Fruit fly (Drosophila melanogaster) whole organism, larva: ENCODE data around the gene Ns4.
A peak's percentile ranks its signal among the peaks of the same experiment; 100 is the strongest.

ENCODE experiments used
- noc ChIP-seq: fragments of 200-800 bp; sonication (Bioruptor generic); optimal IDR thresholded peaks from 3 replicates; lab custom pipeline; 2019; ENCODE audit warnings: missing biosample characterization, mild to moderate bottlenecking, missing genetic modification characterization, moderate library complexity

Ns4 gene

DNA sequence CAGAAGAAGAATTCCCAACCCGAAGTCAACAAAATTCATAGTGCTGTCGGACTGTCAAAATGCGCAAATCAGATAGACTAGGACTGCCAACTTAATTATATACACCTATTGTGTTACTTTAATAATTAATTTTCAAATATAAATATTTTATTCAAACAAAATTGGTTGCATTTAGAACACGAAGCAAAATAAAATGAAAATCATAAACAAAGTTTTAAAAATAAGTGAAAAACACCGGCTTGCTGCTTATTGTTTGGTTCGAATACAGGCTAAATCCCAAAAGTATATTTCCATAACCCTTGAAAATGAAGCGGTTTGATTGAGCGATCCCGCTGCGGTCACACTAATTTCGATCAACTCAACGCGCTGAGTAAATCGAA lies 5.5 kb downstream of the Ns4 start, which contains the start of the genes Rhau and dia:
Rhau (minus strand) TSS at position 178 of the 380 bp plus-strand sequence.
dia (plus strand) TSS at position 337 of the 380 bp plus-strand sequence.
- peak; percentile 9 for TF ChIP-seq noc (tag; lab: Kevin White, UChicago)

DNA sequence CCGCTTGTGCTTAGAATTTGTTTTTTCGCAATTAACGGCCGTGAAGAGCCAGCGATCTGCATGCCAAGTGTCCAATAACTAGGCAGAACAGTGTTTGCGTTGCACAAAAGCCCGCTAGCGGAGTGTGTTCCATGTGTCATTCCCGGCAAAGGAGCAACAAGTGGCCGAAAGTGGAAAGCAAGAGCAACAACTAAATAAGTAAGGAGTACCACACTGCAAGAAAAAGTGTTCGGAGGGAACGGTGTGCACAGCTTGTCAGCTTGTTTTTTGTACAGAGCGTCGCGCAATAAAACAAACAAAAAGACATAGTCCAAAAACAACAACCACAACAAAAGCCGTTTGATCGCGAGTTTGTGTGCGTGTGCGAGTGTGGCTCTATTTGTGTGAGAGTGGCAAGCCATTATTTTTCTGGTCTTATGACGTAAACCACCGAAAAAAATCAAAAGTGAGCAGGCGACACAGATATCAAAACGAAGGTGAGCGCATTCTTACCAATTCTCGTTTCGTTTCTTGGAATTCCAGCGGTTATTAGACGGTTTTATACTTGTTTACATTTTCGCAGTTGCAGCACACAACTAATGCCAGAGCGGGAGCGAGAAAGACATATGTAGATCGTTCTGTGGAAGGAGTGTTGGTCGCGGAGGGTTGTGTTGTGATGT lies 6.0 kb downstream of the Ns4 start:
- peak; percentile 19 for TF ChIP-seq noc (tag; lab: Kevin White, UChicago)

DNA sequence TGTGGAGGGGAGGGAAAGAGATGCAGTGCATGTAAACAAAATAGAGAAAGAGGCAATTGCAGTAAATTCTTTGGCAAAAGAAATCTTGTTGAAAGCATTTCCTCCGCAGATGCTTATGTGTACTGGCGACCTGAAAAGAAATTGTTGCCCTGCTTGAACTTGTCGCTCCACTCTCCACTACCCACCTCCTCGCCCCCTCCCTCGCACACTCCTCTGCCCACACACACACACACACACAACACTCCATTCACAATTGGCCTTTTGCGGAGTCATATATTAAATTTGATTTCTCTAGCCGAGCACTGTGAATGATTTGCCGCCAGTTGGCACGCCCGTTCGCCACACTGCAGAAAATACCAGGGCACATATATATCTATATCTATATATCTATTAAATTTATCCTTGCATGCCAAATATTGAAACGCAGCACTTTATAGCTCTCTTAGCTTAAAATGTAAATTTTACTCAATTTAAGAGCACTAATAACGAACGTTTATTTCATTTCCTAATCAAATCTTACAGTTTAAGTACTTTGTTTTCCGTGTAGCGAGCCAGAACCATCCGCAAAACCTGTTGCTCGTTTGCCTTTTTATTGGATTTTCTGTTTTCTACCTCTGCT lies 6.7 kb downstream of the Ns4 start:
- peak; percentile 79 for TF ChIP-seq noc (tag; lab: Kevin White, UChicago)

DNA sequence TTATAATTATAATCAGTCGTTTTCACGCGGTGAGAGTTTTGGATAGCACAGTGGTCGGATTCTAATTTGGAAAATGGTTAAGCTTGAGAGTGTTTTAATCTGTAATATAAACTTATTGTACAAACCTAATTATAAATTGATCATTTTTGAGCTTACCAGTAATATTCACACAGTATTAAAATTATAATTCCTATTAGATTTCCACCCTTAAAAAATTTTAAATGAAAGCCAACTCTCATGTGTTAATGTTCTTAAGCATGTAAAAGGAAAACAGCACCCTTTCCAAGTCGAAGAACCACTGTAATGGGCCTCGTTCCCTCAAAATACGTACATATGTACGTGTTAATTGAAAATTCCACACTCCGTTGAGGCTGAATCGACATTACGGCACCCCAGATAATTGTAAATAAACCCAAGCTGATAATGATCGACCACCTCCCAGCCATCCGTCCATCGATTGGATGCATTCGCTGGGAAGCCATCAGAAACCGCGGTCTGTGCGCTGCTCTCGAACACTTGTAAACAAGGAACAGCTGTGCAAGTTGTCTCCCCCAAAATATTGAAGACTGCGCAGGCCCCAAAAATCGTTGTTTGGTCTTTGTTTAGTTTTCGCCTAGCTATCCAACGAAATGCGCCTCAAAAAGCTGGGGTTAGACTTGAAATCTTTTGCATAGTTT lies 7.7 kb downstream of the Ns4 start:
- TF ChIP-seq noc (tag; lab: Kevin White, UChicago), result peak; percentile 50

DNA sequence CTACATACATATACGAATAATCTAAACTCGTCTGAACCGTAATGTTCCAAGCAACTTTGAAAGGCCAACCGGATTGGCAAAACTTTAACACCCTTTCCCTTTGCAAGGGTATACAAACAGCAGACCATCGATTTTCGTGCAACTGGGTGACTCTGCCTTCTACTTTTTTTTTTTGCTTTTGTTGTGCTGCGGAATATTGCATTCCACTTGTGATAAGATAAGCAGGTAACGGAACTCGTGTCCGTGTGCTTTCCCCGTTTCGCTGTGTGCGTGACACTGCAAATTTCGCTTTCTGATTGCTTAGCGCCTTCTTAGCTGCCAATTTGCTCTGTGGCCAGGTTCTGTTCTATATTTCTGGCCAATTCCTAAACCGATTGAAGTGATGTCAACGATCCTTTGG lies 8.7 kb downstream of the Ns4 start:
- no peak for TF ChIP-seq noc (tag; lab: Kevin White, UChicago)

DNA sequence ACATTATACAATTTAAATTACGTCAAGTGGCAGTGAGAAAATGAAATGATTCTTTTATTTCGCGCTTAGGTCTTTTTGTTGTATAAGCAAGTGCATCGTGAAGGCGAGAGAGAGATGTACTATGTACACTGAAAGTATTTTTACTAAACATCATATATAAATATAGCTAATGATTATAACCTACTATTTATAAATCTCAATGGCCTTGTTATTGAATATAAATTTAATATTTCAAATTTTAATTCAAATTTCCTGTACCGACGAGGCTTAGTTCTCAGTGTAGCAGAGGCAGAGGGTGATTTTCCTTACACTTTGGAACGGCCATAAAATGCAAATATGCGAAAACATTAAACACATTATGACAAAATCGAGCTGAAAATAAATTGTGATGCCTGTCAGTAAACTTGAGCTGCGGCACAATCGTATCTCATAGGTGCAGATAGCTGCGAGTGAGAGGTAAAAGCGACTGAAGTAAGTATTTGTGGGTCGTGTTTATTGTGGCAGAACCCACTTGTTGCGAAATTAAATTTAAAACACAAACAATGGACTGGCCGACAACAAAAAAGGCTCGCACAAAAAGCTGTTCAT lies 9.8 kb downstream of the Ns4 start:
- TF ChIP-seq noc (tag; lab: Kevin White, UChicago), result peak; percentile 52

DNA sequence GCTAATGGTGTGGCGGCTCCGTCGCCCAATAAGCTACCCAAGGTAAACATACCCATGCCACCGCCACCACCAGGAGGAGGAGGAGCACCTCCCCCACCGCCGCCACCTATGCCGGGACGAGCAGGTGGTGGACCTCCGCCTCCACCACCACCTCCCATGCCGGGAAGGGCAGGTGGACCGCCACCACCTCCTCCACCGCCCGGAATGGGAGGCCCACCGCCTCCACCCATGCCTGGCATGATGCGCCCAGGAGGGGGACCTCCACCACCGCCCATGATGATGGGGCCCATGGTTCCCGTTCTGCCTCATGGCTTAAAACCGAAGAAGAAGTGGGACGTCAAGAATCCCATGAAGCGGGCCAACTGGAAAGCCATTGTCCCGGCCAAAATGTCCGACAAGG lies 12.4 kb downstream of the Ns4 start:
- TF ChIP-seq noc (tag; lab: Kevin White, UChicago), result no peak

DNA sequence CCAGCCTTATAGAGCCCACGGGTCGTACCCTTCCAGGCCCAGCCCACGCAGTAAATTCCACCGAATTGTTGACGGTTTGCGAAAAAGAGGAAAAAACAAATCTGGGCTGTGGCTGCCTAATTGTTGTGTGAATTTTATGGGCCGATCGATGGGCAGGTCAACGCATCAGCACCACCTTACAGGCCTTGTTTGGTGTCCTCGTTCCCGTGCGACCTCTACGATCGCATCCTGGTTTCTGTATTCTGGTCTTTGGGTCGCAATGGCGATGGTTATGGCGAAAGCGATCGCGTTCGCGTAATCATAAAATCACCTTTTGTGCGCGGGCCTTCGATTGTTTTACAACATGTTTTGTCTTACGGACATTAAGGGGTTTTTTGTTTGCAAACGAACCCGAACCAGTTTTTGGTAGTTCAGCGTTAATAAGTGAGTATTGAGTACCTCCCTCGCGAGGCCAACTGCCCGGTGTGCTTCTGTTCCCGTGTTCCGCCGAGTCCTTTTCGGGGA lies 16.3 kb downstream of the Ns4 start:
- no peak for TF ChIP-seq noc (tag; lab: Kevin White, UChicago)

DNA sequence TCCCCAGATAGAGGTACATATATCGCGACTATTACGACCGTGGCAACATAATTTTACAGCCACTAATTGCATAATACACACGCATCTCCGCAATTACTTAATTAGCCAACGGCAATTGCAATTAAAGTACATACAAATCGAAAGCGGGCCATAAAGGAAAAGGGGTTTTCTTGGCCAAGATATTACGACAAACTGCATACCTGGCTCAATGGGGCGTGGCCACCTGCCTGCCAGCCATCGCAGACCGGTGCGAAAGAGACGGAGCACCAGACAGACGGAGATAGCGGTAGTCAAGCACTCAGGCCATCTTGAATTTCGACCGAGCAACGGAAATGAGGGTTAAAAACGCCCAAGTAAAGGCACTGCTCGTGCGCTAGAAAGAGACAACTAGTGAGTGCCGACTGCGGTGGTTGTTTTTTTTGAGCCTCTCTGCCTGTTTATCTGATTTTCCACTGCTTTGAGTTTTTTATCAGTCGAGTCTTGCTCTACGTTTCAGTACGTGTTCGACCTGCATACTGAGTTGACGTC lies 18.0 kb downstream of the Ns4 start, which contains the start of gene cad:
cad (plus strand) TSS at position 490 of the 528 bp plus-strand sequence.
- TF ChIP-seq noc (tag; lab: Kevin White, UChicago), result peak; percentile 51

DNA sequence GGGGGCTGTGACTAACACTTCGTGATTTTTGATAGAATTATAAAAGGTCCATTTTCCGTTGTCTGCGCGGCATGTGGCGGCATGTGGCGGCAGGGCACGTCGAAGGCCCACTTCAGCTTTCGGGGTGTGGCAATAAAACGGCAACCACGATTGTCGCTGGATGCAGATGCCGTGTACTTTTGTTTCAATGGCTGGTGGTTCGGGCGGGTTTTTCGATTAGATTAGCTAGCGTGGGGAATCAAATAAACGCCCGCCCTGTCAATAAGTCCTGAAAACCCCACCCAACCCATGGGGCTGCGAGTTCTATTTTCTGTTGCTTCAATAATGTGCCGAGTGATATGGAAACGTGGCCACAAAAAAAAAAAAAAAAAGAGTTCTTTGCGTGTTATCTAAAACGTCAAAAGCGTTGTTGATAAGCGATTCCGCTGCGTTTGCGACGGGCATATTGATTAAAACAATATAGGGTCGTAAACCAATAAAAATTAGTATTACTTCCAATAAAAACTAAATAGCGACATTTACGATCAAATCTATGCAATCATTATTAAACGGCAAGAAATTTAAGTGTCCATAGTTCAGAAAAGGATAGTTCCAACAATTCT lies 21.3 kb downstream of the Ns4 start:
- peak; percentile 16 for TF ChIP-seq noc (tag; lab: Kevin White, UChicago)

DNA sequence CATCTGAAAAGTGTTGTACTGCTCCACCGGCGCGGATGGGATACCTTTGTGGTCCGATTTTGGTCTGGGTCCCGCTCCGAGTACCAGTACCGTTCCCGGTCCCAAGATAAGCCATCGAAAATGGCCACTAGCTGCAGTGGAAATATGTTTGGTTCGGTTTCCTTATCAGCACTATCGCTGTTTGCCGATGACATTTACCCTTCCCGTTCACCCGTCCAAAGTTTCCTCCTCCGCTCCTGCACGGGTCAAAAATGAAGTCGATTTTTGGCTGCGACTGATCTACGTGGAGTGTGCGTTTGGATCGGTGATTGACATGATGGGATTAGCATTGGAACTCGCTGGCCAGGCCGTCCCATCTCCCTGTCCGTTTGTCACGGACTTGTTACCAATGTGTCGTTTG lies 22.2 kb downstream of the Ns4 start:
- TF ChIP-seq noc (tag; lab: Kevin White, UChicago), result no peak

DNA sequence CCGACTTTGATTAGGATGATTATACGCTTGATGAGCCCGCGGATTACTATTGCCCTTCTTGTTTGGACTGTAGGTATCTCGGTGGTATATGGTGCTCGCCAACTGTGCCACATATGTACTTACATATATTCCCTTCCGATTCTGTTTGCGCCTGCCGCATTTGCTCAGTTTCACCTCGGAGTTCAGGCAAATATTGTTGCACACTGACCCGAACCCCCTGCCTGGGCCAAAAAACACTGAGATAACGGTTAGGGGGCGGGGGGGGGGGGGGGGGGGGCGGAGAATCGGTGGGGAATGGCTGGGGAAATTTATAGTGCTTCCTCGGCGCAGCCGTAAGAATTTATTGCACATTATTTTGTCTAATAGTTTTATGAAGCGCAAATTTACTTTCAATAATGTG lies 23.7 kb downstream of the Ns4 start:
- TF ChIP-seq noc (tag; lab: Kevin White, UChicago), result peak; percentile 53

DNA sequence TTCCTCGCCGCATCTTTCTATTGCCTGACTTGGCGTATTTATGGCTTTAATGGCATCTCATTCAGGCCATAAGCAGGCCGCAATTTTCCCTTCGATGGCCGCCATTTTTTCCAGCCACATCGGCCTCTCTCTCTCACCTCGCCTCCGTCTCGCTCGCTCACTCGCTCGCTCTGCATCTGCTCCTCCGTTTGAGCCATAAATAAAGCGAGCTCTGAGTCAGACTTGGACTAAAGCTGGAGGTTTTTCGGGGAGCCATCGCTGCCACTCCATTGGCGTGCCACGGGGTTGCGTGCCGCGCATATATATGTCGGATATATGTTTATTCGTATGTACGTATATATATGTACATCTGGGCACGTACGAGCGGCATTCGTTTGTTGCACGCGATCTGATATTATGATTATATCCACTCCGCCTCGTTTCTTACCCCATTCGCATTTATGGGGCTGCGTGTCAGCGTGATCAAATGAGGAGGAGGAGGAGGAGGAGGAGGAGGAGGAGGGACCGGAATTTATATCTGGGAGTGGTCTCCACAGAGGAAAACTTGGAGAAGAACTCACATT lies 24.7 kb downstream of the Ns4 start:
- TF ChIP-seq noc (tag; lab: Kevin White, UChicago), result no peak

DNA sequence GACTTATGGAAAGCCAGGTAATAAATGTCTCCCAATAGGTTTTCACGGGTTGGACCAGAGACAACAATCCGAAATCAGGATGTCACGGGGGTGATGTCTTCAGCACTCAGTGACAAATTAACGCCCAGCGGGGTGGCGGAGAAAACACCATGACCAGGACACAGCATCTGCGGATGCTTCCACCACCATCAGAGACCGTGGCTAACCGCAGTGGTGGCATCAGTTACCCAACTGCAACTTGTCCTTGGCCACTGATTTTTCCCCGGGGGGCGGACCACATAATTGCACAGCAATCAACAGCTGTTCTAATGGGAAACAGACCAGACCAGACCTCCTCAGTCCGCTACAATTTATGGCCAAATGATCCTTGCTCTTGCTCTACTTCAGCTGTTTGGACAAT lies 26.1 kb downstream of the Ns4 start:
- no peak for TF ChIP-seq noc (tag; lab: Kevin White, UChicago)

DNA sequence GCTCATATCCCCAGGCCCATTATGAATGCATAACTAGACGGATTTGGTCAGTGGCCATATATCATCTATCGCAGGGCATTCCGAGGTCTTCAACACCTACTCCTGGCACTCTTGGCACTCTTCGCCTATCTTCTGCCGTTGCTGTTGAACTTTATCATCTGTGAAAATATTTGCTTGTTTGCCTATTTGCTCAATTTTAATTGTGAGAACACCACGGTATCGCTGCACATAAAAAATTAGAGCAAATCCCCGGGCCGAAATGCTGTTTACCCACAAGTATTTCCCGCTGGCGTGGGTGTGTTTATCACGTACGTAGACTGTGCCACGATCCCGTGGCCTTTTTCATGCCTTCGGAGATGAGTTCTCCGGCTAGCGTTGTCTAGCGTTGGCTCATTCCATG lies 28.5 kb downstream of the Ns4 start:
- peak; percentile 78 for TF ChIP-seq noc (tag; lab: Kevin White, UChicago)
